Fruit fly (Drosophila melanogaster) whole organism, pupa: ENCODE results near the gene ppk14.

Source experiments
- CG17806 ChIP-seq: fragments of 200-800 bp; sonication (Bioruptor generic); optimal IDR thresholded peaks from 2 replicates; lab custom pipeline; 2018; ENCODE audit warnings: missing biosample characterization, mild to moderate bottlenecking, missing genetic modification characterization, moderate library complexity
- Ets98B ChIP-seq: fragments of 200-800 bp; sonication (Bioruptor generic); IDR thresholded peaks from 2 replicates; pipeline ENCODE4 v1.3.6; 2022; ENCODE audit warnings: missing biosample characterization, missing genetic modification characterization

DNA sequence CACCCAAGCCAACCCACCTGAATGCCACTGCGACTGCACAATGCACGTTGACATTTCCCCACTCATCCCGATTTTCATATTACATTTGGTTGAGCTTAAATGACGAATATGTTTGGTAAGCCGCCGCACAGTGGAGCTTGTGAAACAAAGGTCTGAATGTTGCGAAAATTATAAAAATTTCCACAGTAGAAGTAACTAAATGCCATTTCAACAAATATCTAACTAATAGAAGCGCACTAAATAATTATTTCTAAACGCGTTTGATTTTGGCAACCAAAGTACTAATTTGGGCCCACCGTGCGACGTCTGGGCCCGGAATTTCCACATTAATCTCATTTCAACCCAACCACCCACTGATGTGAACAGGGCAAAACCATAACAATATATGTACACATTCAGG, 47.9 kb upstream of the ppk14 start:
- TF ChIP-seq CG17806 (no peak), Ets98B (GFP tag; lab: Robert Waterston, UW) (peak; percentile 34; the same call in 1 of the 2 replicates)
